Worm (Caenorhabditis elegans): ENCODE data around the gene ZC412.10.

The ZC412.10 gene

ce11 chrV:14899545-14899944 is 22.9 kb upstream of the ZC412.10 start, which contains the start of gene H12D21.10:
Gene H12D21.10, plus strand, starts transcription at chrV:14899804.
- TF ChIP-seq snpc-4 (GFP tag; optimal IDR thresholded peaks at IDR 0.05) (no peak), snpc-4 (tag; optimal IDR thresholded peaks at IDR 0.05) (no peak), hmg-1.2 (GFP tag; IDR thresholded peaks at IDR 0.05) (peak; percentile 79), nhr-80 (tag; optimal IDR thresholded peaks at IDR 0.05) (peak; percentile 2)

- TF ChIP-seq F39B2.1 (GFP tag; IDR thresholded peaks at IDR 0.05) (no peak), aptf-3 (GFP tag; IDR thresholded peaks at IDR 0.05) (no peak), K12H6.12 (tag; optimal IDR thresholded peaks at IDR 0.05) (no peak), lin-40 (tag; optimal IDR thresholded peaks at IDR 0.05) (no peak), tbp1 (GFP tag; optimal IDR thresholded peaks at IDR 0.05) (no peak), pbrm-1 (GFP tag; IDR thresholded peaks at IDR 0.05) (no peak), nhr-27 (tag; optimal IDR thresholded peaks at IDR 0.05) (no peak), sdz-38 (tag; optimal IDR thresholded peaks at IDR 0.05) (no peak), hmg-20 (GFP tag; IDR thresholded peaks at IDR 0.05) (no peak), lag-1 (GFP tag; IDR thresholded peaks at IDR 0.05) (no peak), Y79H2A.3 (GFP tag; conservative IDR thresholded peaks at IDR 0.05) (no peak), F57A8.1 (GFP tag; optimal IDR thresholded peaks at IDR 0.05) (no peak), F52B5.7 (tag; optimal IDR thresholded peaks at IDR 0.05) (no peak), mxl-1 (tag; optimal IDR thresholded peaks at IDR 0.05) (no peak), ceh-79 (tag; optimal IDR thresholded peaks at IDR 0.05) (no peak)
Measured at ce11 chrV:14897731-14898130, 21.1 kb upstream of the ZC412.10 start, which contains the start of gene H12D21.6. Gene H12D21.6, minus strand, starts transcription at chrV:14897831.

- TF ChIP-seq lin-54 (GFP tag; optimal IDR thresholded peaks at IDR 0.05) = peak; percentile 17
- TF ChIP-seq bed-1 (GFP tag; IDR thresholded peaks at IDR 0.05) = no peak
- no peak for TF ChIP-seq xnd-1 (tag; optimal IDR thresholded peaks at IDR 0.05)
- TF ChIP-seq unc-130 (GFP tag; optimal IDR thresholded peaks at IDR 0.05) = no peak
- TF ChIP-seq F33H1.4 (GFP tag; IDR thresholded peaks at IDR 0.05) = no peak
- TF ChIP-seq Y53G8AR.9 (GFP tag; conservative IDR thresholded peaks at IDR 0.05) = no peak
- TF ChIP-seq snpc-4 (GFP tag; optimal IDR thresholded peaks at IDR 0.05) = no peak
- peak in 2 of 4 experiments; percentile 18 to 26 for TF ChIP-seq snpc-4 (tag; optimal IDR thresholded peaks at IDR 0.05)
- TF ChIP-seq rec-8 (tag; optimal IDR thresholded peaks at IDR 0.05) = no peak
- TF ChIP-seq ets-4 (GFP tag; optimal IDR thresholded peaks at IDR 0.05) = peak; percentile 45
- TF ChIP-seq bed-2 (GFP tag; IDR thresholded peaks at IDR 0.05) = no peak
- TF ChIP-seq B0336.3 (GFP tag; IDR thresholded peaks at IDR 0.05) = 0 out of 2 replicates have a peak, but pooled peaks have one; percentile 33
- TF ChIP-seq K12H6.12 (tag; optimal IDR thresholded peaks at IDR 0.05) = no peak
- TF ChIP-seq let-607 (tag; optimal IDR thresholded peaks at IDR 0.05) = peak; percentile 57 to 89
- peak; percentile 30 for TF ChIP-seq attf-5 (GFP tag; optimal IDR thresholded peaks at IDR 0.05)
- TF ChIP-seq nhr-80 (tag; optimal IDR thresholded peaks at IDR 0.05) = peak; percentile 96
- TF ChIP-seq hmg-1.2 (GFP tag; IDR thresholded peaks at IDR 0.05) = peak; percentile 61; the same call in 1 of the 2 replicates
- no peak for TF ChIP-seq F49E8.2 (tag; optimal IDR thresholded peaks at IDR 0.05; ENCODE audit: insufficient read depth)
- TF ChIP-seq dox-1 (GFP tag; IDR thresholded peaks at IDR 0.05) = peak; percentile 75
- peak; percentile 17 for TF ChIP-seq tbp1 (GFP tag; optimal IDR thresholded peaks at IDR 0.05)
- no peak for TF ChIP-seq cebp-2 (GFP tag; IDR thresholded peaks at IDR 0.05)
- no peak for TF ChIP-seq ztf-28 (GFP tag; IDR thresholded peaks at IDR 0.05)
Measured at ce11 chrV:14895557-14895956, 18.9 kb upstream of the ZC412.10 start, which contains the start of gene mpst-3. Gene mpst-3, plus strand, starts transcription at chrV:14895647.
